Worm (Caenorhabditis elegans) whole organism, mixed stage, embryonic: Measurements from ENCODE around the gene wdr-46.
"Not testable (repeated sequence)": the region's sequence is repeated elsewhere in the genome, so short reads cannot be mapped to it uniquely, and the experiment has no call there.

ENCODE experiments used
- M03D4.4 ChIP-seq: sonication (generic microtip); optimal IDR thresholded peaks from 2 replicates; lab custom pipeline; 2017; ENCODE audit warnings: mild to moderate bottlenecking, missing genetic modification characterization, missing compliant biosample characterization
- blmp-1 ChIP-seq: fragments of 150-350 bp; optimal IDR thresholded peaks from 2 replicates; lab custom pipeline; 2014; ENCODE audit warnings: missing biosample characterization, missing genetic modification characterization
- ceh-39 ChIP-seq: fragments of 150-350 bp; optimal IDR thresholded peaks from 2 replicates; lab custom pipeline; 2014; ENCODE audit warnings: missing biosample characterization, missing genetic modification characterization
- ceh-43 ChIP-seq: fragments of 200-800 bp; sonication (Bioruptor generic); optimal IDR thresholded peaks from 2 replicates; lab custom pipeline; 2018; ENCODE audit warnings: mild to moderate bottlenecking, missing genetic modification characterization, moderate library complexity, missing compliant biosample characterization
- ceh-83 ChIP-seq: fragments of 200-800 bp; sonication (Bioruptor generic); optimal IDR thresholded peaks from 2 replicates; lab custom pipeline; 2018; ENCODE audit warnings: mild to moderate bottlenecking, missing genetic modification characterization, missing compliant biosample characterization
- ces-1 ChIP-seq: fragments of 150-350 bp; optimal IDR thresholded peaks from 2 replicates; lab custom pipeline; 2014; ENCODE audit warnings: missing biosample characterization, missing genetic modification reagents, missing genetic modification characterization
- cnd-1 ChIP-seq: fragments of 200-800 bp; sonication (Bioruptor generic); optimal IDR thresholded peaks from 2 replicates; lab custom pipeline; 2018; ENCODE audit warnings: mild to moderate bottlenecking, missing genetic modification characterization, missing compliant biosample characterization
- drap-1 ChIP-seq: fragments of 200-800 bp; sonication (Bioruptor generic); optimal IDR thresholded peaks from 3 replicates; lab custom pipeline; 2018; ENCODE audit warnings: mild to moderate bottlenecking, missing genetic modification characterization, missing compliant biosample characterization
- elt-1 ChIP-seq: sonication (generic microtip); optimal IDR thresholded peaks from 2 replicates; lab custom pipeline; 2017; ENCODE audit warnings: missing genetic modification characterization, mild to moderate bottlenecking, missing compliant biosample characterization, antibody characterized with exemption, moderate library complexity, borderline replicate concordance; ENCODE audit not compliant: insufficient read depth
- elt-3 ChIP-seq: fragments of 150-350 bp; optimal IDR thresholded peaks from 2 replicates; lab custom pipeline; 2014; ENCODE audit warnings: missing biosample characterization, missing genetic modification characterization
- flh-1 ChIP-seq: fragments of 200-800 bp; sonication (Bioruptor generic); optimal IDR thresholded peaks from 2 replicates; lab custom pipeline; 2018; ENCODE audit warnings: mild to moderate bottlenecking, missing genetic modification characterization, moderate library complexity, missing compliant biosample characterization
- ham-2 ChIP-seq: fragments of 200-800 bp; sonication (Bioruptor generic); optimal IDR thresholded peaks from 2 replicates; lab custom pipeline; 2018; ENCODE audit warnings: mild to moderate bottlenecking, missing genetic modification characterization, missing compliant biosample characterization
- hlh-1 ChIP-seq: fragments of 150-350 bp; optimal IDR thresholded peaks from 2 replicates; lab custom pipeline; 2014; ENCODE audit warnings: missing biosample characterization, missing genetic modification reagents, missing genetic modification characterization
- lin-13 ChIP-seq: fragments of 150-350 bp; optimal IDR thresholded peaks from 2 replicates; lab custom pipeline; 2014; ENCODE audit warnings: missing biosample characterization, missing genetic modification characterization
- lsy-2 ChIP-seq: fragments of 150-350 bp; optimal IDR thresholded peaks from 2 replicates; lab custom pipeline; 2014; ENCODE audit warnings: missing biosample characterization, missing genetic modification characterization
- mab-5 ChIP-seq: fragments of 150-350 bp; optimal IDR thresholded peaks from 2 replicates; lab custom pipeline; 2014; ENCODE audit warnings: missing biosample characterization, missing genetic modification characterization
- mep-1 ChIP-seq: fragments of 150-350 bp; optimal IDR thresholded peaks from 2 replicates; lab custom pipeline; 2017; ENCODE audit warnings: missing biosample characterization, missing genetic modification reagents, missing genetic modification characterization, inconsistent platforms
- mls-2 ChIP-seq: sonication (generic microtip); optimal IDR thresholded peaks from 2 replicates; lab custom pipeline; 2016; ENCODE audit warnings: mild to moderate bottlenecking, missing genetic modification characterization, moderate library complexity, missing compliant biosample characterization
- nhr-12 ChIP-seq: fragments of 150-350 bp; optimal IDR thresholded peaks from 2 replicates; lab custom pipeline; 2014; ENCODE audit warnings: missing biosample characterization, missing genetic modification characterization
- nhr-2 ChIP-seq: fragments of 150-350 bp; optimal IDR thresholded peaks from 2 replicates; lab custom pipeline; 2014; ENCODE audit warnings: missing biosample characterization, missing genetic modification characterization
- nhr-237 ChIP-seq: fragments of 150-350 bp; optimal IDR thresholded peaks from 2 replicates; lab custom pipeline; 2014; ENCODE audit warnings: missing biosample characterization, missing genetic modification characterization
- nhr-28 ChIP-seq: fragments of 150-350 bp; optimal IDR thresholded peaks from 2 replicates; lab custom pipeline; 2014; ENCODE audit warnings: missing biosample characterization, missing genetic modification characterization
- pha-4 ChIP-seq: fragments of 150-350 bp; optimal IDR thresholded peaks from 2 replicates; lab custom pipeline; 2018; ENCODE audit warnings: missing biosample characterization, missing genetic modification reagents, missing genetic modification characterization
- sem-2 ChIP-seq: fragments of 200-800 bp; sonication (Bioruptor generic); optimal IDR thresholded peaks from 2 replicates; lab custom pipeline; 2018; ENCODE audit warnings: mild to moderate bottlenecking, missing genetic modification characterization, missing compliant biosample characterization
- snpc-4 ChIP-seq: fragments of 150-350 bp; optimal IDR thresholded peaks from 2 replicates; lab custom pipeline; 2014; ENCODE audit warnings: missing biosample characterization, missing genetic modification characterization
- sptf-1 ChIP-seq: sonication (generic microtip); optimal IDR thresholded peaks from 2 replicates; lab custom pipeline; 2017; ENCODE audit warnings: mild to moderate bottlenecking, missing genetic modification characterization, moderate library complexity, missing compliant biosample characterization
- tbx-8 ChIP-seq: fragments of 200-800 bp; sonication (Bioruptor generic); optimal IDR thresholded peaks from 2 replicates; lab custom pipeline; 2018; ENCODE audit warnings: mild to moderate bottlenecking, missing genetic modification characterization, moderate library complexity, missing compliant biosample characterization
- unc-120 ChIP-seq: sonication (generic microtip); optimal IDR thresholded peaks from 2 replicates; lab custom pipeline; 2017; ENCODE audit warnings: missing genetic modification characterization, missing compliant biosample characterization; ENCODE audit not compliant: poor library complexity, severe bottlenecking
- unc-39 ChIP-seq: fragments of 150-350 bp; optimal IDR thresholded peaks from 2 replicates; lab custom pipeline; 2014; ENCODE audit warnings: missing biosample characterization, missing genetic modification characterization
- unc-62 ChIP-seq: fragments of 150-350 bp; optimal IDR thresholded peaks from 2 replicates; lab custom pipeline; 2014; ENCODE audit warnings: missing biosample characterization, missing genetic modification reagents, missing genetic modification characterization
- zip-8 ChIP-seq: fragments of 150-350 bp; optimal IDR thresholded peaks from 2 replicates; lab custom pipeline; 2014; ENCODE audit warnings: missing biosample characterization, missing genetic modification characterization
- ztf-11 ChIP-seq: fragments of 150-350 bp; optimal IDR thresholded peaks from 2 replicates; lab custom pipeline; 2014; ENCODE audit warnings: missing biosample characterization, missing genetic modification characterization

The wdr-46 gene

ce11 chrIV:12371879-12372278, at the start of gene wdr-46:
wdr-46 (plus strand) TSS chrIV:12372253.
- TF ChIP-seq ztf-11 (tag; lab: Kevin White, UChicago) (no peak), pha-4 (peak; percentile 36), lin-13 (peak; percentile 40), hlh-1 (tag; lab: Kevin White, UChicago) (no peak), ceh-39 (tag; lab: Kevin White, UChicago) (peak; percentile 8), nhr-237 (tag; lab: Kevin White, UChicago) (peak; percentile 58), unc-39 (tag; lab: Kevin White, UChicago) (no peak), unc-62 (GFP tag; lab: Kevin White, UChicago) (peak; percentile 29), ceh-83 (GFP tag; lab: Kevin White, UChicago) (peak; percentile 42), nhr-12 (no peak), ceh-43 (GFP tag; lab: Kevin White, UChicago) (peak; percentile 31), mep-1 (tag; lab: Kevin White, UChicago) (peak; percentile 82), cnd-1 (peak; percentile 25), nhr-2 (tag; lab: Kevin White, UChicago) (peak; percentile 19), M03D4.4 (peak; percentile 10), lsy-2 (tag; lab: Kevin White, UChicago) (peak; percentile 99), sptf-1 (peak; percentile 53), blmp-1 (tag; lab: Kevin White, UChicago) (no peak), ces-1 (GFP tag; lab: Kevin White, UChicago) (peak; percentile 86), unc-120 (no peak)

- TF ChIP-seq zip-8 (tag; lab: Kevin White, UChicago); mab-5; cnd-1: not testable (repeated sequence)
These were observed 45.1 kb upstream of the wdr-46 start, which contains the start of gene F19B6.3 for ce11 chrIV:12326932-12327331. F19B6.3 (plus strand) TSS chrIV:12327232.

ce11 chrIV:12330840-12331359, 41.2 kb upstream of the wdr-46 start, which contains the start of gene ufd-1:
ufd-1 (minus strand) TSS chrIV:12330890.
- TF ChIP-seq mep-1 (tag; lab: Kevin White, UChicago): peak; percentile 8
- no peak for TF ChIP-seq zip-8 (tag; lab: Kevin White, UChicago)

ce11 chrIV:12334142-12334541, 37.9 kb upstream of the wdr-46 start:
- TF ChIP-seq mep-1 (tag; lab: Kevin White, UChicago): no peak
- TF ChIP-seq snpc-4 (tag; lab: Kevin White, UChicago): no peak
- TF ChIP-seq mls-2 (tag; lab: Kevin White, UChicago): no peak
- TF ChIP-seq lin-13: no peak
- TF ChIP-seq cnd-1: no peak
- no peak for TF ChIP-seq sptf-1
- no peak for TF ChIP-seq unc-120
- no peak for TF ChIP-seq sem-2 (GFP tag; lab: Kevin White, UChicago)
- TF ChIP-seq elt-1 (tag; lab: Kevin White, UChicago): no peak
- no peak for TF ChIP-seq unc-62 (GFP tag; lab: Kevin White, UChicago)
- TF ChIP-seq nhr-28 (tag; lab: Kevin White, UChicago): no peak
- TF ChIP-seq, all 35 proteins: peak for 0

- TF ChIP-seq unc-62 (GFP tag; lab: Kevin White, UChicago): no peak
- TF ChIP-seq sptf-1: no peak
- TF ChIP-seq ztf-11 (tag; lab: Kevin White, UChicago): no peak
- TF ChIP-seq blmp-1 (tag; lab: Kevin White, UChicago): no peak
- no peak for TF ChIP-seq drap-1
- TF ChIP-seq ces-1 (GFP tag; lab: Kevin White, UChicago): no peak
- TF ChIP-seq zip-8 (tag; lab: Kevin White, UChicago): no peak
- no peak for TF ChIP-seq mls-2 (tag; lab: Kevin White, UChicago)
- no peak for TF ChIP-seq tbx-8
- no peak for TF ChIP-seq ham-2
- TF ChIP-seq elt-3 (tag; lab: Kevin White, UChicago): no peak
- TF ChIP-seq unc-120: no peak
- TF ChIP-seq M03D4.4: no peak
- no peak for TF ChIP-seq sem-2 (GFP tag; lab: Kevin White, UChicago)
- no peak for TF ChIP-seq nhr-237 (tag; lab: Kevin White, UChicago)
- no peak for TF ChIP-seq unc-39 (tag; lab: Kevin White, UChicago)
- TF ChIP-seq ceh-43 (GFP tag; lab: Kevin White, UChicago): no peak
- no peak for TF ChIP-seq flh-1 (GFP tag; lab: Kevin White, UChicago)
- no peak for TF ChIP-seq nhr-2 (tag; lab: Kevin White, UChicago)
- no peak for TF ChIP-seq elt-1 (tag; lab: Kevin White, UChicago)
These were observed 37.3 kb upstream of the wdr-46 start for ce11 chrIV:12334708-12335107.
